Worm (Caenorhabditis elegans) whole organism, L1 larva: ENCODE results near the gene C09G1.2.
A peak's percentile ranks its signal among the peaks of the same experiment; 100 is the strongest.

ENCODE experiments used
- C04F5.9 ChIP-seq: sonication (generic microtip); optimal IDR thresholded peaks from 2 replicates; lab custom pipeline; 2016; ENCODE audit warnings: missing genetic modification characterization, missing compliant biosample characterization
- C16A3.4 ChIP-seq: fragments of 150-350 bp; optimal IDR thresholded peaks from 2 replicates; lab custom pipeline; 2014; ENCODE audit warnings: missing biosample characterization, missing genetic modification characterization
- F16B12.6 ChIP-seq: fragments of 150-350 bp; optimal IDR thresholded peaks from 2 replicates; lab custom pipeline; 2014; ENCODE audit warnings: missing biosample characterization, missing genetic modification characterization
- Y116A8C.19 ChIP-seq: sonication (generic microtip); optimal IDR thresholded peaks from 2 replicates; lab custom pipeline; 2016; ENCODE audit warnings: missing compliant biosample characterization, missing genetic modification characterization, borderline replicate concordance
- alr-1 ChIP-seq: fragments of 200-800 bp; sonication (Bioruptor generic); optimal IDR thresholded peaks from 2 replicates; lab custom pipeline; 2018; ENCODE audit warnings: borderline replicate concordance, mild to moderate bottlenecking, missing genetic modification characterization, missing compliant biosample characterization
- ama-1 ChIP-seq: fragments of 150-350 bp; optimal IDR thresholded peaks from 2 replicates; lab custom pipeline; 2014
- blmp-1 ChIP-seq: fragments of 150-350 bp; optimal IDR thresholded peaks from 2 replicates; lab custom pipeline; 2014; ENCODE audit warnings: missing biosample characterization, missing genetic modification characterization
- ceh-63 ChIP-seq: fragments of 200-800 bp; sonication (Bioruptor generic); optimal IDR thresholded peaks from 2 replicates; lab custom pipeline; 2018; ENCODE audit warnings: mild to moderate bottlenecking, missing genetic modification characterization, missing compliant biosample characterization
- ceh-82 ChIP-seq, 3 experiments: fragments of 150-350 bp in 1 of 3; sonication (generic microtip) in 2 of 3; optimal IDR thresholded peaks; 2 replicates each; lab custom pipeline; 2014 to 2017; ENCODE audit warnings: missing biosample characterization in 3 of 3, missing genetic modification characterization in 3 of 3
- ces-1 ChIP-seq: fragments of 150-350 bp; optimal IDR thresholded peaks from 2 replicates; lab custom pipeline; 2014; ENCODE audit warnings: missing biosample characterization, missing genetic modification reagents, missing genetic modification characterization
- dpl-1 ChIP-seq, 3 experiments: fragments of 150-350 bp in 2 of 3; sonication (generic microtip) in 1 of 3; optimal IDR thresholded peaks; 2 replicates each; lab custom pipeline; 2014 to 2017; ENCODE audit warnings: missing biosample characterization in 3 of 3, missing genetic modification characterization in 3 of 3, missing genetic modification reagents in 3 of 3
- efl-3 ChIP-seq: fragments of 200-800 bp; sonication (Bioruptor generic); optimal IDR thresholded peaks from 2 replicates; lab custom pipeline; 2018; ENCODE audit warnings: mild to moderate bottlenecking, missing genetic modification characterization, missing compliant biosample characterization
- elt-2 ChIP-seq: sonication (generic microtip); optimal IDR thresholded peaks from 2 replicates; lab custom pipeline; 2016; ENCODE audit warnings: missing genetic modification characterization, mild to moderate bottlenecking, inconsistent platforms, missing compliant biosample characterization, missing genetic modification reagents
- ets-5 ChIP-seq: fragments of 200-800 bp; sonication (Bioruptor generic); IDR thresholded peaks from 2 replicates; pipeline ENCODE4 v1.3.6; 2022; ENCODE audit warnings: missing genetic modification characterization, missing compliant biosample characterization
- fkh-10 ChIP-seq: sonication (generic microtip); optimal IDR thresholded peaks from 2 replicates; lab custom pipeline; 2017; ENCODE audit warnings: missing biosample characterization, missing genetic modification reagents, missing genetic modification characterization
- fkh-8 ChIP-seq: sonication (generic microtip); optimal IDR thresholded peaks from 2 replicates; lab custom pipeline; 2016; ENCODE audit warnings: mild to moderate bottlenecking, missing genetic modification characterization, missing compliant biosample characterization
- fos-1 ChIP-seq: fragments of 150-350 bp; optimal IDR thresholded peaks from 2 replicates; lab custom pipeline; 2014; ENCODE audit warnings: missing biosample characterization, missing genetic modification characterization
- irx-1 ChIP-seq: sonication (generic microtip); optimal IDR thresholded peaks from 2 replicates; lab custom pipeline; 2016; ENCODE audit warnings: missing genetic modification characterization, missing compliant biosample characterization
- isw-1 ChIP-seq: fragments of 200-800 bp; sonication (Bioruptor generic); IDR thresholded peaks from 2 replicates; pipeline ENCODE4 v1.3.6; 2022; ENCODE audit warnings: missing genetic modification characterization, missing compliant biosample characterization
- lin-14 ChIP-seq: fragments of 200-800 bp; sonication (Bioruptor generic); optimal IDR thresholded peaks from 2 replicates; lab custom pipeline; 2018; ENCODE audit warnings: mild to moderate bottlenecking, missing genetic modification characterization, moderate library complexity, missing compliant biosample characterization
- lin-15B ChIP-seq: fragments of 150-350 bp; sonication (generic microtip); optimal IDR thresholded peaks from 3 replicates; lab custom pipeline; 2014; ENCODE audit warnings: missing biosample characterization, missing genetic modification characterization
- lin-39 ChIP-seq: fragments of 150-350 bp; optimal IDR thresholded peaks from 2 replicates; lab custom pipeline; 2014; ENCODE audit warnings: missing biosample characterization, missing genetic modification reagents, missing genetic modification characterization
- lir-3 ChIP-seq: sonication (generic microtip); optimal IDR thresholded peaks from 2 replicates; lab custom pipeline; 2016; ENCODE audit warnings: mild to moderate bottlenecking, missing genetic modification characterization, moderate library complexity, missing compliant biosample characterization; ENCODE audit not compliant: poor library complexity
- lsy-2 ChIP-seq, 2 experiments: fragments of 150-350 bp; optimal IDR thresholded peaks; 2 replicates each; lab custom pipeline; 2014; ENCODE audit warnings: missing biosample characterization in 2 of 2, missing genetic modification characterization in 2 of 2
- mab-9 ChIP-seq: fragments of 200-800 bp; sonication (Bioruptor generic); IDR thresholded peaks from 2 replicates; pipeline ENCODE4 v1.3.6; 2022; ENCODE audit warnings: missing genetic modification reagents, missing genetic modification characterization, missing compliant biosample characterization
- mef-2 ChIP-seq: fragments of 150-350 bp; optimal IDR thresholded peaks from 2 replicates; lab custom pipeline; 2014; ENCODE audit warnings: missing biosample characterization, missing genetic modification characterization
- nhr-19 ChIP-seq: fragments of 200-800 bp; sonication (Bioruptor generic); conservative IDR thresholded peaks from 2 replicates; pipeline ENCODE4 v1.3.6; 2022; ENCODE audit warnings: missing genetic modification characterization, missing compliant biosample characterization
- nhr-20 ChIP-seq: sonication (generic microtip); optimal IDR thresholded peaks from 2 replicates; lab custom pipeline; 2016; ENCODE audit warnings: mild to moderate bottlenecking, missing genetic modification characterization, missing compliant biosample characterization
- nhr-237 ChIP-seq: fragments of 150-350 bp; optimal IDR thresholded peaks from 2 replicates; lab custom pipeline; 2014; ENCODE audit warnings: missing biosample characterization, missing genetic modification characterization
- nhr-47 ChIP-seq: sonication (generic microtip); optimal IDR thresholded peaks from 2 replicates; lab custom pipeline; 2016; ENCODE audit warnings: mild to moderate bottlenecking, missing genetic modification characterization, moderate library complexity, missing compliant biosample characterization
- nhr-71 ChIP-seq: sonication (generic microtip); optimal IDR thresholded peaks from 2 replicates; lab custom pipeline; 2016; ENCODE audit warnings: mild to moderate bottlenecking, missing genetic modification characterization, moderate library complexity, missing compliant biosample characterization
- nhr-90 ChIP-seq: sonication (generic microtip); optimal IDR thresholded peaks from 2 replicates; lab custom pipeline; 2016; ENCODE audit warnings: mild to moderate bottlenecking, missing genetic modification characterization, missing compliant biosample characterization; ENCODE audit not compliant: poor library complexity
- pax-3 ChIP-seq: fragments of 200-800 bp; sonication (Bioruptor generic); optimal IDR thresholded peaks from 2 replicates; lab custom pipeline; 2018; ENCODE audit warnings: mild to moderate bottlenecking, missing genetic modification characterization, moderate library complexity, missing compliant biosample characterization
- rnt-1 ChIP-seq: sonication (generic microtip); optimal IDR thresholded peaks from 2 replicates; lab custom pipeline; 2016; ENCODE audit warnings: mild to moderate bottlenecking, missing genetic modification characterization, moderate library complexity, missing compliant biosample characterization
- snpc-4 ChIP-seq: fragments of 150-350 bp; optimal IDR thresholded peaks from 2 replicates; lab custom pipeline; 2014; ENCODE audit warnings: missing biosample characterization, missing genetic modification characterization
- snu-23 ChIP-seq: sonication (generic microtip); optimal IDR thresholded peaks from 2 replicates; lab custom pipeline; 2016; ENCODE audit warnings: missing genetic modification characterization, missing compliant biosample characterization
- sox-4 ChIP-seq: sonication (generic microtip); optimal IDR thresholded peaks from 2 replicates; lab custom pipeline; 2016; ENCODE audit warnings: missing genetic modification characterization, missing compliant biosample characterization
- sup-37 ChIP-seq: fragments of 200-800 bp; sonication (Bioruptor generic); optimal IDR thresholded peaks from 2 replicates; lab custom pipeline; 2018; ENCODE audit warnings: mild to moderate bottlenecking, missing genetic modification characterization, missing compliant biosample characterization
- swsn-7 ChIP-seq: sonication (generic microtip); optimal IDR thresholded peaks from 2 replicates; lab custom pipeline; 2016; ENCODE audit warnings: missing genetic modification characterization, missing compliant biosample characterization
- unc-30 ChIP-seq: sonication (generic microtip); optimal IDR thresholded peaks from 2 replicates; lab custom pipeline; 2017; ENCODE audit warnings: missing biosample characterization, missing genetic modification characterization
- unc-62 ChIP-seq: fragments of 150-350 bp; optimal IDR thresholded peaks from 2 replicates; lab custom pipeline; 2014; ENCODE audit warnings: missing biosample characterization, missing genetic modification reagents, missing genetic modification characterization
- unc-86 ChIP-seq: sonication (generic microtip); optimal IDR thresholded peaks from 2 replicates; lab custom pipeline; 2016; ENCODE audit warnings: missing genetic modification characterization, missing compliant biosample characterization
- unc-98 ChIP-seq: fragments of 200-800 bp; sonication (Bioruptor generic); IDR thresholded peaks from 2 replicates; pipeline ENCODE4 v1.3.6; 2022; ENCODE audit warnings: missing genetic modification characterization, missing compliant biosample characterization
- vab-15 ChIP-seq: sonication (generic microtip); optimal IDR thresholded peaks from 2 replicates; lab custom pipeline; 2017; ENCODE audit warnings: missing genotype, mild to moderate bottlenecking, missing genetic modification characterization, missing compliant biosample characterization
- zag-1 ChIP-seq: fragments of 150-350 bp; optimal IDR thresholded peaks from 2 replicates; lab custom pipeline; 2014; ENCODE audit warnings: missing biosample characterization, missing genetic modification characterization
- zip-4 ChIP-seq: fragments of 200-800 bp; sonication (Bioruptor generic); optimal IDR thresholded peaks from 2 replicates; lab custom pipeline; 2018; ENCODE audit warnings: mild to moderate bottlenecking, missing genetic modification characterization, moderate library complexity, missing compliant biosample characterization
- ztf-11 ChIP-seq, 2 experiments: sonication (generic microtip); optimal IDR thresholded peaks; 2 replicates each; lab custom pipeline; 2016 to 2017; ENCODE audit warnings: missing genetic modification characterization in 2 of 2, missing biosample characterization in 1 of 2, missing compliant biosample characterization in 1 of 2

Gene C09G1.2

ce11 chrX:15983288-15983687 lies 758 bp upstream of the C09G1.2 start (continued):
- TF ChIP-seq unc-86 (tag; lab: Kevin White, UChicago) = no peak
- TF ChIP-seq ces-1 = no peak
- TF ChIP-seq nhr-19 (GFP tag; lab: Robert Waterston, UW) = peak; percentile 15; the same call in 1 of the 2 replicates
- TF ChIP-seq C04F5.9 = no peak
- no peak for TF ChIP-seq lin-15B (tag; lab: Kevin White, UChicago)
- TF ChIP-seq alr-1 (tag; lab: Kevin White, UChicago) = no peak
- no peak for TF ChIP-seq rnt-1
- peak; percentile 42 for TF ChIP-seq C16A3.4 (tag; lab: Kevin White, UChicago)
- TF ChIP-seq isw-1 (GFP tag; lab: Robert Waterston, UW) = no peak
- TF ChIP-seq fkh-8 (tag; lab: Kevin White, UChicago) = peak; percentile 52
- peak; percentile 78 for TF ChIP-seq nhr-47
- TF ChIP-seq zip-4 = no peak
- no peak for TF ChIP-seq lin-14 (GFP tag; lab: Kevin White, UChicago)
- no peak for TF ChIP-seq blmp-1 (tag; lab: Kevin White, UChicago)
- TF ChIP-seq fos-1 (tag; lab: Kevin White, UChicago) = no peak
- TF ChIP-seq nhr-71 (tag; lab: Kevin White, UChicago) = no peak
- TF ChIP-seq ztf-11 (tag; optimal IDR thresholded peaks at IDR 0.05; lab: Kevin White, UChicago) = no peak
- peak; percentile 2 for TF ChIP-seq snpc-4 (tag; lab: Kevin White, UChicago)
- TF ChIP-seq irx-1 (tag; lab: Kevin White, UChicago) = no peak
- no peak for TF ChIP-seq unc-30
- no peak for TF ChIP-seq efl-3 (GFP tag; lab: Kevin White, UChicago)
- no peak for TF ChIP-seq pax-3
- TF ChIP-seq Y116A8C.19 = no peak
- no peak for TF ChIP-seq ets-5 (GFP tag; lab: Robert Waterston, UW)
- TF ChIP-seq fkh-10 (GFP tag; lab: Kevin White, UChicago) = peak; percentile 55
- no peak for TF ChIP-seq mef-2
- peak; percentile 10 for TF ChIP-seq nhr-90 (tag; lab: Kevin White, UChicago)
- peak; percentile 22 for TF ChIP-seq swsn-7 (tag; lab: Kevin White, UChicago)
- TF ChIP-seq sox-4 = peak; percentile 77
- no peak for TF ChIP-seq sup-37 (GFP tag; lab: Kevin White, UChicago)
- TF ChIP-seq ceh-63 (GFP tag; lab: Kevin White, UChicago) = no peak
- no peak for TF ChIP-seq ceh-82 (tag; optimal IDR thresholded peaks at IDR 0.05; lab: Kevin White, UChicago)
- TF ChIP-seq lsy-2 (tag; optimal IDR thresholded peaks at IDR 0.05; lab: Kevin White, UChicago) = no peak
- peak; percentile 49 for TF ChIP-seq snu-23
- TF ChIP-seq unc-98 (GFP tag; lab: Robert Waterston, UW) = no peak
- TF ChIP-seq dpl-1 (GFP tag; optimal IDR thresholded peaks at IDR 0.05; lab: Kevin White, UChicago) = no peak
- TF ChIP-seq ama-1 (lab: Kevin White, UChicago) = no peak
- TF ChIP-seq zag-1 = no peak
- no peak for TF ChIP-seq vab-15 (tag; lab: Kevin White, UChicago)
- TF ChIP-seq mab-9 (GFP tag; lab: Robert Waterston, UW) = no peak
- TF ChIP-seq, all 84 proteins: peak for 20

- TF ChIP-seq nhr-20 (tag; lab: Kevin White, UChicago) (no peak), ceh-82 (tag; optimal IDR thresholded peaks at IDR 0.05; lab: Kevin White, UChicago) (no peak), F16B12.6 (tag; lab: Kevin White, UChicago) (no peak), unc-98 (GFP tag; lab: Robert Waterston, UW) (no peak), unc-62 (GFP tag; lab: Kevin White, UChicago) (no peak), nhr-237 (tag; lab: Kevin White, UChicago) (no peak), lin-39 (no peak), lin-14 (GFP tag; lab: Kevin White, UChicago) (no peak), Y116A8C.19 (no peak), elt-2 (tag; lab: Kevin White, UChicago) (no peak), lir-3 (tag; lab: Kevin White, UChicago) (no peak), ztf-11 (tag; optimal IDR thresholded peaks at IDR 0.05; lab: Kevin White, UChicago) (no peak), swsn-7 (tag; lab: Kevin White, UChicago) (no peak)
Measured at ce11 chrX:15958767-15959166, 23.8 kb downstream of the C09G1.2 start, which contains the start of gene C09G1.5. Gene C09G1.5, plus strand, starts transcription at chrX:15959067.
